Worm (Caenorhabditis elegans) whole organism, mixed stage, embryonic: Measurements from ENCODE around the gene F10A3.17.

ENCODE experiments used
- blmp-1 ChIP-seq: fragments of 150-350 bp; optimal IDR thresholded peaks from 2 replicates; lab custom pipeline; 2014; ENCODE audit warnings: missing biosample characterization, missing genetic modification characterization
- elt-1 ChIP-seq: sonication (generic microtip); optimal IDR thresholded peaks from 2 replicates; lab custom pipeline; 2017; ENCODE audit warnings: missing genetic modification characterization, mild to moderate bottlenecking, missing compliant biosample characterization, antibody characterized with exemption, moderate library complexity, borderline replicate concordance; ENCODE audit not compliant: insufficient read depth
- unc-62 ChIP-seq: fragments of 150-350 bp; optimal IDR thresholded peaks from 2 replicates; lab custom pipeline; 2014; ENCODE audit warnings: missing biosample characterization, missing genetic modification reagents, missing genetic modification characterization
- ztf-11 ChIP-seq: fragments of 150-350 bp; optimal IDR thresholded peaks from 2 replicates; lab custom pipeline; 2014; ENCODE audit warnings: missing biosample characterization, missing genetic modification characterization

- TF ChIP-seq elt-1 (tag; lab: Kevin White, UChicago) (no peak), unc-62 (GFP tag; lab: Kevin White, UChicago) (no peak), ztf-11 (no peak), blmp-1 (tag; lab: Kevin White, UChicago) (no peak)
Measured at ce11 chrV:16182918-16183317, 23.4 kb upstream of the F10A3.17 start, which contains the start of gene srh-277.
